Fruit fly (Drosophila melanogaster) whole organism, adult: ENCODE measurements around the gene ebd2.

Experiments
- CG12768 ChIP-seq: fragments of 200-800 bp; sonication (Bioruptor generic); optimal IDR thresholded peaks from 2 replicates; lab custom pipeline; 2017; ENCODE audit warnings: missing biosample characterization, missing genetic modification characterization, mild to moderate bottlenecking, moderate library complexity, missing genetic modification reagents
- CG33017 ChIP-seq: fragments of 200-800 bp; sonication (Bioruptor generic); optimal IDR thresholded peaks from 2 replicates; lab custom pipeline; 2018; ENCODE audit warnings: missing biosample characterization, mild to moderate bottlenecking, missing genetic modification characterization, moderate library complexity
- CG5204 ChIP-seq: fragments of 200-800 bp; sonication (Bioruptor generic); optimal IDR thresholded peaks from 2 replicates; lab custom pipeline; 2016; ENCODE audit warnings: missing biosample characterization, missing genetic modification characterization
- CG7045 ChIP-seq: fragments of 200-800 bp; sonication (Bioruptor generic); optimal IDR thresholded peaks from 2 replicates; lab custom pipeline; 2017; ENCODE audit warnings: missing biosample characterization, mild to moderate bottlenecking, missing genetic modification characterization
- CG7101 ChIP-seq: fragments of 200-800 bp; sonication (Bioruptor generic); optimal IDR thresholded peaks from 2 replicates; lab custom pipeline; 2018; ENCODE audit warnings: missing biosample characterization, mild to moderate bottlenecking, missing genetic modification characterization, moderate library complexity
- Crg-1 ChIP-seq: fragments of 200-800 bp; sonication (Bioruptor generic); optimal IDR thresholded peaks from 2 replicates; lab custom pipeline; 2016; ENCODE audit warnings: missing biosample characterization, missing genetic modification characterization
- Hr96 ChIP-seq: fragments of 200-800 bp; sonication (Bioruptor generic); optimal IDR thresholded peaks from 2 replicates; lab custom pipeline; 2016; ENCODE audit warnings: missing biosample characterization, missing genetic modification characterization
- cnc ChIP-seq, 2 experiments: fragments of >200 bp; optimal IDR thresholded peaks; 2 replicates each; lab custom pipeline; 2017
- kay ChIP-seq: fragments of 200-800 bp; sonication (Bioruptor generic); peaks from one replicate; lab custom pipeline; 2016; ENCODE audit warnings: missing biosample characterization, missing genetic modification characterization, borderline replicate concordance
- ovo ChIP-seq: fragments of 200-800 bp; sonication (Bioruptor generic); optimal IDR thresholded peaks from 2 replicates; lab custom pipeline; 2016; ENCODE audit warnings: missing biosample characterization, missing genetic modification characterization

dm6 chr3L:21321807-21322503 is 27.1 kb downstream of the ebd2 start:
- TF ChIP-seq kay (GFP tag; lab: Kevin White, UChicago) (no peak), Crg-1 (no peak), CG7101 (tag; lab: Kevin White, UChicago) (peak; percentile 57), CG12768 (GFP tag; lab: Kevin White, UChicago) (peak; percentile 83), CG5204 (peak; percentile 71), CG33017 (peak; percentile 76), ovo (GFP tag; lab: Kevin White, UChicago) (no peak), Hr96 (peak; percentile 47), CG7045 (GFP tag; lab: Kevin White, UChicago) (peak; percentile 85), cnc (optimal IDR thresholded peaks at IDR 0.05; lab: Kevin White, UChicago) (no peak)
